Worm (Caenorhabditis elegans): Measurements from ENCODE around the gene Y51H4A.1.

- TF ChIP-seq ztf-11 (tag; optimal IDR thresholded peaks at IDR 0.05) (no peak), nhr-28 (tag; optimal IDR thresholded peaks at IDR 0.05) (no peak), lsy-2 (tag; optimal IDR thresholded peaks at IDR 0.05) (no peak)
These were observed 11.8 kb upstream of the Y51H4A.1 start, which contains the start of gene rho-1 for ce11 chrIV:16488921-16489320.

All from whole organism, mixed stage, embryonic.